Worm (Caenorhabditis elegans) whole organism, midembryonic: ENCODE results near the gene nep-15.

Source experiments
- T22C8.4 ChIP-seq: fragments of 200-800 bp; sonication (Bioruptor generic); IDR thresholded peaks from 2 replicates; pipeline ENCODE4 v1.3.6; 2022; ENCODE audit warnings: missing genetic modification characterization, missing compliant biosample characterization
- cog-1 ChIP-seq: sonication (generic microtip); optimal IDR thresholded peaks from 2 replicates; lab custom pipeline; 2016; ENCODE audit warnings: missing genetic modification characterization, missing compliant biosample characterization
- flt-1 ChIP-seq: fragments of 200-800 bp; sonication (Bioruptor generic); IDR thresholded peaks from 2 replicates; pipeline ENCODE4 v1.3.6; 2022; ENCODE audit warnings: missing genetic modification characterization, missing compliant biosample characterization
- klf-2 ChIP-seq: fragments of 200-800 bp; sonication (Bioruptor generic); conservative IDR thresholded peaks from 2 replicates; pipeline ENCODE4 v1.3.6; 2022; ENCODE audit warnings: missing genetic modification reagents, missing genetic modification characterization, missing compliant biosample characterization
- med-1 ChIP-seq: sonication (generic microtip); optimal IDR thresholded peaks from 2 replicates; lab custom pipeline; 2017; ENCODE audit warnings: missing genetic modification characterization, mild to moderate bottlenecking, missing compliant biosample characterization, antibody characterized with exemption, missing genetic modification reagents; ENCODE audit not compliant: insufficient read depth
- ref-1 ChIP-seq: fragments of 200-800 bp; sonication (Bioruptor generic); conservative IDR thresholded peaks from 2 replicates; pipeline ENCODE4 v1.3.6; 2022; ENCODE audit warnings: missing genetic modification reagents, missing genetic modification characterization, missing compliant biosample characterization
- tab-1 ChIP-seq: fragments of 200-800 bp; sonication (Bioruptor generic); IDR thresholded peaks from 2 replicates; pipeline ENCODE4 v1.3.6; 2022; ENCODE audit warnings: missing genetic modification characterization, missing compliant biosample characterization
- ztf-23 ChIP-seq: fragments of 200-800 bp; sonication (Bioruptor generic); IDR thresholded peaks from 2 replicates; pipeline ENCODE4 v1.3.6; 2022; ENCODE audit warnings: missing genetic modification reagents, missing genetic modification characterization, missing compliant biosample characterization
- ztf-29 ChIP-seq: fragments of 200-800 bp; sonication (Bioruptor generic); IDR thresholded peaks from 2 replicates; pipeline ENCODE4 v1.3.6; 2022; ENCODE audit warnings: missing genetic modification reagents, missing genetic modification characterization, missing compliant biosample characterization

nep-15 gene

DNA sequence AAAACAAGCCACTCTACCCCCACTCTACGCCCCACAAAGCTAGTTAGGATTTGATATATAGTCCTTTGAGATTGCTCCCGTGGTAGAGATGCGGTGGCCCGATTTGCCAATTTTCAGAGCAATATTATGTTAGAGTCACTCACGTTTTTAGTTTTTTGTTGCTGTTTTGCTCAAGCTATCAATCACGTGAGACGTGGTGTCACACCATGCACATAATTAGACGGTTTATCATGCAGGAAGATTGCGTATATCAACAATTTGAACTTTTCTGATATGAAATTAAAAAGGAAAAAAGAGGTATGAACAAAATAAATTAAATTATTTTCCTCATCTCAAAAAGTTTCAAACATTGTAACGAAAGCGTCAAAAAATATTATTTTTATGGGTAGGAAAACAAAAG lies 15.7 kb upstream of the nep-15 start:
- no peak for TF ChIP-seq tab-1 (GFP tag; lab: Robert Waterston, UW)
- TF ChIP-seq med-1, result no peak
- no peak for TF ChIP-seq T22C8.4 (GFP tag; lab: Robert Waterston, UW)
- TF ChIP-seq cog-1 (tag; lab: Kevin White, UChicago), result no peak
- TF ChIP-seq ref-1 (GFP tag; lab: Robert Waterston, UW), result no peak
- TF ChIP-seq ztf-23 (GFP tag; lab: Robert Waterston, UW), result no peak
- no peak for TF ChIP-seq klf-2 (GFP tag; lab: Robert Waterston, UW)
- TF ChIP-seq flt-1 (GFP tag; lab: Robert Waterston, UW), result no peak
- no peak for TF ChIP-seq ztf-29 (GFP tag; lab: Robert Waterston, UW)

DNA sequence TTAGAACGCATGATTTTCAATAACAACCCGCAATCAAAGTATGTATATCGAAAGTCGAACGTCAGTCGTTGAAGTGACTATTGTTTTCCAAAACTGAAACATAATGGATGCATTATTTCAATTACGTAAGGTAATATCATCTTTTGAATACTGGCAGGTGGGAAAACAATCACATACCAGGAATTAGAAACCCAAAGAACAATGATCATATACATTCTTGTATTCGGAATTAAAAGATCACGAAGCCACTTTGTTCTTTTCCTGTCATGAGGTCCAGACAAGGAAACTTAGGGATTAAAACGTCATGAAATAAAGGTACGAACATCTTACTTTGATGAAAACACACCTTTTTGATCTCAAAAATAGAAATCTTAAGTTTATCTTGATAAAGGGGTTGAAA lies 9.6 kb upstream of the nep-15 start:
- no peak for TF ChIP-seq flt-1 (GFP tag; lab: Robert Waterston, UW)
- TF ChIP-seq ztf-29 (GFP tag; lab: Robert Waterston, UW), result no peak
- TF ChIP-seq klf-2 (GFP tag; lab: Robert Waterston, UW), result no peak
- no peak for TF ChIP-seq ref-1 (GFP tag; lab: Robert Waterston, UW)
- TF ChIP-seq ztf-23 (GFP tag; lab: Robert Waterston, UW), result no peak
- no peak for TF ChIP-seq T22C8.4 (GFP tag; lab: Robert Waterston, UW)
- no peak for TF ChIP-seq cog-1 (tag; lab: Kevin White, UChicago)

DNA sequence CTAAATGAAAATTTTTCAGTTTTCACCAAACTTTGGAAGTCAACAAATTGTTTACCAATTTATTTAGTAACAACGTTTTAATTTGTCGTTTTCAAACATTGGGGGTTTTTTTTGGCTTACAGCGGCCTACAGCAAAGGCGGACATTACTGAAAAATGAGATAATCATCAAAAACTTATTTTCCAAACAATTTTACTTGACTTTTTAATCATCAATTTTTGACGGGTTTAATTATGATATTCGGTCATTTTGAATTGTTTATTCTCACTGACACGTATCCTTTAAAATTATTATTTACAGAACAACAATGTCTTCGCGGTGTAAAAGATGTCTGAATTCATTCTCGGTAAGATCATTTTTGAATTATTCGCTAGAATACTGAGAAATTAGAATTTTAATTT lies 4.5 kb upstream of the nep-15 start, which contains the start of gene F40B5.2:
TSS of gene F40B5.2 (plus strand) at position 301 of the 400 bp plus-strand sequence.
- TF ChIP-seq ztf-29 (GFP tag; lab: Robert Waterston, UW) (no peak), cog-1 (tag; lab: Kevin White, UChicago) (no peak), klf-2 (GFP tag; lab: Robert Waterston, UW) (no peak), med-1 (no peak), T22C8.4 (GFP tag; lab: Robert Waterston, UW) (no peak), ztf-23 (GFP tag; lab: Robert Waterston, UW) (no peak), flt-1 (GFP tag; lab: Robert Waterston, UW) (no peak), tab-1 (GFP tag; lab: Robert Waterston, UW) (no peak), ref-1 (GFP tag; lab: Robert Waterston, UW) (no peak)

DNA sequence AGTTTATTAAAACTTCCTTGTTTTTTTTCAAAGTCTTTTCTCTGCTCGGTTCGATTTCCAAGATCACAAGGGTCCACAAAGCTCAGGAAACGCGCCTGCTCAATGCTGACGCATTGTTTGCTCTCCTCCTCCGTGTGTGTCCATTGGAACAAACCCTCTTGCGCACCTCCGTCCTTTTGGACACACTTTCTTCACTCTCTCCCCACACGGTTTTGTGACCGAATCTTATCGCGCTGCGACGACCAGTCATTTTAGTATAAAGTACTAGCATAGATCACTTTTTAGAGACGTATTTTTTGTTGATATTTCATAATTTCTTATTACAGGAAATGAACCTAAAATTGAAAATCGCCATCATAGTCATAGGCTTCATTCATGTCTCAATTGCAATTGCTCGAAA lies 3.8 kb upstream of the nep-15 start:
- TF ChIP-seq cog-1 (tag; lab: Kevin White, UChicago), result peak; percentile 52
- TF ChIP-seq ztf-29 (GFP tag; lab: Robert Waterston, UW), result no peak

DNA sequence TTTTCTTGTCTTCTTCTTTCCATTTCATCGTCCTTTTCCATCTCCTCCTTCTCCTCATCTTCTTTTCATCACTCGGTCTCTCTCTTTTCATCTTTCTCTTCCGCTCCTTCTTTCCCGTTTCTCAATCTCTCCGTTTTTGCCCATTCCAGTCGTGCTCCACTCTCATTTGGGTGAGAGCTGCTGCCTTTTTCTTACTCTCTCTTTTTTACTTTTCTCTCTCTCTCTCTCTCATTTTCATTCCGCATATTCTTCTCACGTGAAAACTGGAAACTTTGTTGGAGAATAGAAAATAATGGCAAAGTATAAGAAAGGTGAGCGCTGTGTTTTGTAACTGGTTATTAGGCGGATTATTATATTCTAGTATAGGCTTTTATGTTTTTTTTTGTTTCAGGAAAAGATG lies 6.3 kb downstream of the nep-15 start, which contains the start of gene tbc-18:
TSS of gene tbc-18 (plus strand) at position 246 of the 400 bp plus-strand sequence.
- TF ChIP-seq ztf-29 (GFP tag; lab: Robert Waterston, UW) (no peak), klf-2 (GFP tag; lab: Robert Waterston, UW) (no peak), tab-1 (GFP tag; lab: Robert Waterston, UW) (no peak), med-1 (no peak), flt-1 (GFP tag; lab: Robert Waterston, UW) (no peak), cog-1 (tag; lab: Kevin White, UChicago) (no peak), T22C8.4 (GFP tag; lab: Robert Waterston, UW) (no peak)

DNA sequence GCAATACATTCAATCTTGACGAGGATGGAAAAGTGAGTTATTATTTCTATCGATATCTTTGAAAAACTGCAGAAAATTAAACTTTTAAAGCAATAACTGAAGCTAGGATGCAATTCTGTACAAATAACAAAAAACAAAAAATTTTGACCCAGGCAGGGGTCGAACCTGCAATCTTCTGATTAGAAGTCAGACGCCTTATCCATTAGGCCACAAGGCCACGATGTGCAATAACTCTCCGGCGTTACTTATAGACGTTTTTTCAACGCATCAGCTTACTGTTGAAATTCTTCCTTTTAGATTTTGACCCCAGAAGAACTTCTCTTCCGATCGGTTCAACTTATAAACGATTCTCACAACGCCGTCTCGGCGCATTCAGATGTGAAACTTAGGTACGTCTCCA lies 9.6 kb downstream of the nep-15 start:
- TF ChIP-seq ref-1 (GFP tag; lab: Robert Waterston, UW), result no peak
- 0 out of 2 replicates have a peak, but pooled peaks have one; percentile 50 for TF ChIP-seq ztf-23 (GFP tag; lab: Robert Waterston, UW)

DNA sequence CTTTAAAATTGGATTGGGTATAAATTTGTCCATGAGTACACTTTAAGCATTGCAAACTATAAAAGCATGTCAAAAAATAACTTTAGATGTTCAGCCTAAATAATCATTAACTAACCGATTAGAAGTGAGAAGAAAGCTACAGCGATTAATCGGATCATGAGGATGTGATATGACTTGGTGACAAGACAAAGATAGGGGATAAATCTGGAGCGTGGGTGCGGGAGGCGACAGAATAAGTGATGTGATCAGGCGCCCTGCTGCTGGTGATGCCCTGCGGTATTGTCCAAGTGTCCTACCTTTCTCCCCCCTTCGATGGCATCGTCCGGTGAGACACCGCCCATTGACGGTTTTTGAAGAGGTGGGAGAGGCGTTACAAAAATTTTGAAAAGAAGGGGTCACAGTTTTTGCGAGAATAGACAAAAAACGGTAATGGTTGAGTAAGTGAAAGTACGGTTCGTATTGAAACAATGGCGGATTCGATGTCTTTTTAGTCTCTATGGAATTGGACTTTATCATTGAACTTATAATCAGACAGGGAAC lies 12.7 kb downstream of the nep-15 start, which contains the start of gene F41D9.2:
TSS of gene F41D9.2 (minus strand) at position 304 of the 540 bp plus-strand sequence.
- TF ChIP-seq klf-2 (GFP tag; lab: Robert Waterston, UW) (no peak), flt-1 (GFP tag; lab: Robert Waterston, UW) (no peak), ref-1 (GFP tag; lab: Robert Waterston, UW) (no peak), tab-1 (GFP tag; lab: Robert Waterston, UW) (no peak), ztf-23 (GFP tag; lab: Robert Waterston, UW) (no peak), cog-1 (tag; lab: Kevin White, UChicago) (no peak), T22C8.4 (GFP tag; lab: Robert Waterston, UW) (no peak), med-1 (no peak), ztf-29 (GFP tag; lab: Robert Waterston, UW) (no peak)

DNA sequence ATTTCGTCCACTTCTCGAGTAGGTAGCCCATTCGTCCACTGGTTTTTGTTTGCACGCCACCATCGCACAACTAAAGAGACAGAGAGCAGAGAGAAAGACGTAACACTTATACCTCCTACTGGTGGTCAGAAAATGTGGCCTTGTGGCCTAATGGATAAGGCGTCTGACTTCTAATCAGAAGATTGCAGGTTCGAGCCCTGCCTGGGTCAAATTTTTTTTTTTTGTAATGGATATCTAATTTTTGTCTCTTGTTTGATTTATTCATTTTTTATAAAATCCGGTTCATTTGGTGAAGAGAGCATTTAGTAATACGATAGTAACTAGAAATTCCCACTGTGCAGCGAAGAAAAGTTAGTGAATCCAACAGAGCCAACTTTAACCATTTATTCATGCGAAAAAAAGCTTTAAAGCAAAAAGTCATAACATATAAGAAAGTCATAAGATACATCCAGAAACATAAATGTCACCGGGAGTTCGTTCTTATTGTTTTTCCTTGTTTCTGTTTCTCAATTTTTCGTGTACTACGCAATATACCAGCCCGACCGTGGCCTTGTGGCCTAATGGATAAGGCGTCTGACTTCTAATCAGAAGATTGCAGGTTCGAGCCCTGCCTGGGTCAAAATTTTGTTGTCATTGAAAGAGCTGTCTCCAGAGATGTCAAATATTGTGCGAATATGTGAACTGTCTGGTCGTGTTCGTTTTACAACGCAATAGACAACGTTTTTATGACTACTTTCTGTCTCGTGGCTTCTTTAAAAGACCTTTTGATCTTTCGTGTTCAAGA lies 14.3 kb downstream of the nep-15 start:
- peak; percentile 45 for TF ChIP-seq med-1
- peak; percentile 92 for TF ChIP-seq flt-1 (GFP tag; lab: Robert Waterston, UW)
- peak; percentile 89 for TF ChIP-seq ztf-23 (GFP tag; lab: Robert Waterston, UW)
- TF ChIP-seq cog-1 (tag; lab: Kevin White, UChicago), result peak; percentile 55
- TF ChIP-seq T22C8.4 (GFP tag; lab: Robert Waterston, UW), result peak; percentile 86
- peak; percentile 78 for TF ChIP-seq klf-2 (GFP tag; lab: Robert Waterston, UW)
- peak; percentile 79 for TF ChIP-seq ref-1 (GFP tag; lab: Robert Waterston, UW)
- peak; percentile 85 for TF ChIP-seq ztf-29 (GFP tag; lab: Robert Waterston, UW)
- peak; percentile 89 for TF ChIP-seq tab-1 (GFP tag; lab: Robert Waterston, UW)

DNA sequence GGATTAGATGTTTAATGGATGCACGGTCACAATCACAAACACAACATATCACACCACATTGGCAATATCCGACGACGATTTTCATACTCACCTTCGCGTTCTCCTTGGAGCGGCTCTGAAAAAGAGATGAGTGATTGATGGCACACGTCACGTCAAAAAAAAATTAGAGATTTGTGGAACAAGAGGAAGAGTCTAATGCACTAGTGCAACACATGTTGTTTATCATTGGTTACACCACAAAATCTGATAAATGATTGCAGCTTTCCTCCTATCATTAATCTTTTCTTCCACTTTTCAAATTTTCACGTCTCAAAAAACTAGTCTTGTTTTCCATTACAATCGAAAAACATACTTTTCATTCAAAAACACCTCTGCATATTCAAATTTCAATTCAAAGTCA lies 18.5 kb downstream of the nep-15 start:
- TF ChIP-seq ztf-29 (GFP tag; lab: Robert Waterston, UW), result no peak
- no peak for TF ChIP-seq ztf-23 (GFP tag; lab: Robert Waterston, UW)
- TF ChIP-seq tab-1 (GFP tag; lab: Robert Waterston, UW), result no peak
- TF ChIP-seq cog-1 (tag; lab: Kevin White, UChicago), result no peak
- no peak for TF ChIP-seq klf-2 (GFP tag; lab: Robert Waterston, UW)
- TF ChIP-seq flt-1 (GFP tag; lab: Robert Waterston, UW), result no peak
- no peak for TF ChIP-seq ref-1 (GFP tag; lab: Robert Waterston, UW)
- no peak for TF ChIP-seq med-1
- no peak for TF ChIP-seq T22C8.4 (GFP tag; lab: Robert Waterston, UW)
